Worm (Caenorhabditis elegans): ENCODE results near the gene W01G7.4.
A peak's percentile ranks its signal among the peaks of the same experiment; 100 is the strongest.

W01G7.4 gene

ce11 chrII:14052204-14052603, 8.3 kb upstream of the W01G7.4 start, which contains the start of gene daf-5:
TSS of gene daf-5 (minus strand) at chrII:14052304.
- TF ChIP-seq C08G9.2 (tag; optimal IDR thresholded peaks at IDR 0.05) = no peak
- TF ChIP-seq ref-2 (tag; optimal IDR thresholded peaks at IDR 0.05) = no peak
- no peak for TF ChIP-seq nfya-1 (tag; optimal IDR thresholded peaks at IDR 0.05)
- TF ChIP-seq unc-86 (tag; optimal IDR thresholded peaks at IDR 0.05) = no peak
- no peak for TF ChIP-seq pros-1 (tag; optimal IDR thresholded peaks at IDR 0.05)
- TF ChIP-seq fkh-10 (GFP tag; optimal IDR thresholded peaks at IDR 0.05) = no peak
- TF ChIP-seq pha-2 (tag; optimal IDR thresholded peaks at IDR 0.05) = no peak
- TF ChIP-seq lim-6 (tag; optimal IDR thresholded peaks at IDR 0.05) = no peak
- no peak for TF ChIP-seq K09A11.1 (tag; optimal IDR thresholded peaks at IDR 0.05; ENCODE audit: insufficient read depth)
- TF ChIP-seq ama-1 (optimal IDR thresholded peaks at IDR 0.05) = no peak
- TF ChIP-seq ceh-45 (GFP tag; IDR thresholded peaks at IDR 0.05) = no peak
- TF ChIP-seq madf-2 (tag; optimal IDR thresholded peaks at IDR 0.05) = no peak
- no peak for TF ChIP-seq ets-4 (tag; optimal IDR thresholded peaks at IDR 0.05)
- no peak for TF ChIP-seq C38D4.7 (GFP tag; optimal IDR thresholded peaks at IDR 0.05)
- no peak for TF ChIP-seq pqm-1 (tag; optimal IDR thresholded peaks at IDR 0.05)
- TF ChIP-seq sdc-2 (tag; optimal IDR thresholded peaks at IDR 0.05) = no peak
- TF ChIP-seq rnt-1 (tag; optimal IDR thresholded peaks at IDR 0.05) = no peak

DNA sequence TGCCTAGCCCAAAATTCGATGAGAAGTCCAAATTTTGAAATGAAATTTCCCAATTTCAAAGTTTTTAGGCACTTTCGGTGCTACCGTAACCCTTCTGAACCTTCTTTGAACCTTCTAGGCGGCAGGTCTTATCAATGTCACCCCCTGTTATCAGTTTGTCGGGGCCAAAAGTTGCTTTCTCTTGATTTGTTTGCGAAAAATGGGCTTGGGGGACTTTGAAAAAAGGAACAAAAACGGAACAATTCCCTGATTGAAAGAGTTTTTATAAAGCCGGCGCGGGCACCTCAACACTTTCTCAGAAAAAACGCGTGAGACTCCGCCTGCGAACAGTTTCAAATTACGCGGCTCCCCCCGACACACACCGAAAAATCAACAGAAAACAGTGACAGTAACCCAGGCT, 7.4 kb upstream of the W01G7.4 start:
- no peak for TF ChIP-seq unc-55 (GFP tag; optimal IDR thresholded peaks at IDR 0.05)
- TF ChIP-seq elt-2 (tag; optimal IDR thresholded peaks at IDR 0.05) = peak; percentile 58

- TF ChIP-seq pat-9 (tag; optimal IDR thresholded peaks at IDR 0.05) (no peak), pha-4 (tag; optimal IDR thresholded peaks at IDR 0.05) (no peak), hlh-30 (tag; optimal IDR thresholded peaks at IDR 0.05; ENCODE audit: insufficient read depth) (no peak), lim-6 (tag; optimal IDR thresholded peaks at IDR 0.05) (no peak), C38D4.7 (GFP tag; optimal IDR thresholded peaks at IDR 0.05) (no peak), Y22D7AL.16 (tag; optimal IDR thresholded peaks at IDR 0.05) (no peak), rnt-1 (tag; optimal IDR thresholded peaks at IDR 0.05) (no peak), tbx-2 (tag; optimal IDR thresholded peaks at IDR 0.05) (no peak), ceh-31 (tag; optimal IDR thresholded peaks at IDR 0.05) (no peak), che-1 (tag; optimal IDR thresholded peaks at IDR 0.05) (no peak), elt-4 (tag; optimal IDR thresholded peaks at IDR 0.05) (no peak), ceh-48 (tag; optimal IDR thresholded peaks at IDR 0.05) (no peak), nfya-1 (tag; optimal IDR thresholded peaks at IDR 0.05) (no peak), sox-4 (tag; optimal IDR thresholded peaks at IDR 0.05) (no peak)
Measured at ce11 chrII:14055717-14056116, 4.8 kb upstream of the W01G7.4 start.

DNA sequence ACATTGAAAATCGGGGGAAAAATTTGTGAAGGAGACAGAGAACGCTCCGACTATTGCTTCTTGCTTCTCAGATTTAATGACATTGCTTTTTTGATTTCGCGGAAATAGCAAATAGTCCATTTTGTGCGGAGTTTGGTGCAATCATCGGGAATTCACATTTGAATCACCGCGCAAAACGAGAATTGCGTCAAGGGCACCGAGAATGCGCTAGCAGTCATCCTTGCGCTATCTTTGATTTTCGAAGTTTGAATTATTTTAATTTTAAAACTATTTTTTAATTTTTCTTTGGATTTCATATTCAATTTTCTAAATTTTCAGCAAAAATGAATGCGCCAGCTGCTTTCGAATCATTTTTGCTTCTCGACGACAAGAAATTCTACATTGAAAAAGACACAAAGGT, 772 bp upstream of the W01G7.4 start, which contains the start of gene rpb-11:
rpb-11 (plus strand) TSS at position 319 of the 400 bp plus-strand sequence.
- peak; percentile 61 for TF ChIP-seq unc-86 (tag; optimal IDR thresholded peaks at IDR 0.05)
- TF ChIP-seq npax-4 (tag; optimal IDR thresholded peaks at IDR 0.05) = peak; percentile 42
- peak; percentile 48 for TF ChIP-seq sox-4 (tag; optimal IDR thresholded peaks at IDR 0.05)
- TF ChIP-seq hlh-6 (tag; optimal IDR thresholded peaks at IDR 0.05) = no peak
- TF ChIP-seq pag-3 (tag; optimal IDR thresholded peaks at IDR 0.05; ENCODE audit: borderline replicate concordance) = no peak
- peak; percentile 75 for TF ChIP-seq tbx-2 (tag; optimal IDR thresholded peaks at IDR 0.05)
- no peak for TF ChIP-seq ahr-1 (tag; optimal IDR thresholded peaks at IDR 0.05)
- peak; percentile 74 for TF ChIP-seq ceh-14 (tag; optimal IDR thresholded peaks at IDR 0.05)
- TF ChIP-seq K02D7.2 (tag; optimal IDR thresholded peaks at IDR 0.05) = no peak
- TF ChIP-seq T23F11.4 (GFP tag; optimal IDR thresholded peaks at IDR 0.05) = peak; percentile 29
- TF ChIP-seq C38D4.7 (GFP tag; optimal IDR thresholded peaks at IDR 0.05) = peak; percentile 33
- TF ChIP-seq ets-4 (tag; optimal IDR thresholded peaks at IDR 0.05) = peak; percentile 26
- TF ChIP-seq ttx-3 (tag; optimal IDR thresholded peaks at IDR 0.05) = peak; percentile 50
- no peak for TF ChIP-seq ceh-9 (tag; optimal IDR thresholded peaks at IDR 0.05)
- peak; percentile 20 for TF ChIP-seq lin-11 (tag; optimal IDR thresholded peaks at IDR 0.05)
- peak; percentile 24 for TF ChIP-seq F13H6.1 (tag; optimal IDR thresholded peaks at IDR 0.05)
- TF ChIP-seq ceh-31 (tag; optimal IDR thresholded peaks at IDR 0.05) = peak; percentile 70
- TF ChIP-seq ztf-16 (tag; optimal IDR thresholded peaks at IDR 0.05) = peak; percentile 56
- TF ChIP-seq ceh-19 (GFP tag; optimal IDR thresholded peaks at IDR 0.05) = peak; percentile 21
- peak; percentile 6 for TF ChIP-seq dve-1 (tag; optimal IDR thresholded peaks at IDR 0.05)
- TF ChIP-seq ceh-24 (tag; optimal IDR thresholded peaks at IDR 0.05) = no peak
- peak; percentile 65 for TF ChIP-seq gmeb-2 (tag; optimal IDR thresholded peaks at IDR 0.05)
- no peak for TF ChIP-seq elt-4 (tag; optimal IDR thresholded peaks at IDR 0.05)
- no peak for TF ChIP-seq C08G9.2 (tag; optimal IDR thresholded peaks at IDR 0.05)
- no peak for TF ChIP-seq mec-3 (tag; optimal IDR thresholded peaks at IDR 0.05; ENCODE audit: borderline replicate concordance)
- no peak for TF ChIP-seq odd-2 (tag; optimal IDR thresholded peaks at IDR 0.05)
- TF ChIP-seq madf-2 (tag; optimal IDR thresholded peaks at IDR 0.05) = peak; percentile 56
